Fruit fly (Drosophila melanogaster) Kc167 (cell line): ENCODE data around the gene Or19b.

Source experiments
- Myc ChIP-seq: fragments of >200 bp; optimal IDR thresholded peaks from 2 replicates; lab custom pipeline; 2017; ENCODE audit warnings: missing external identifiers
- Sin3A ChIP-seq: fragments of >200 bp; optimal IDR thresholded peaks from 2 replicates; lab custom pipeline; 2018; ENCODE audit warnings: missing external identifiers
- h ChIP-seq: fragments of >200 bp; optimal IDR thresholded peaks from 3 replicates; lab custom pipeline; 2018; ENCODE audit warnings: missing external identifiers
- insv ChIP-seq: fragments of >200 bp; optimal IDR thresholded peaks from 3 replicates; lab custom pipeline; 2018; ENCODE audit warnings: missing external identifiers
- psq ChIP-seq: fragments of >200 bp; optimal IDR thresholded peaks from 2 replicates; lab custom pipeline; 2017; ENCODE audit warnings: missing external identifiers
- ttk ChIP-seq: sonication (Bioruptor generic); optimal IDR thresholded peaks from 2 replicates; lab custom pipeline; 2017; ENCODE audit warnings: missing external identifiers

DNA sequence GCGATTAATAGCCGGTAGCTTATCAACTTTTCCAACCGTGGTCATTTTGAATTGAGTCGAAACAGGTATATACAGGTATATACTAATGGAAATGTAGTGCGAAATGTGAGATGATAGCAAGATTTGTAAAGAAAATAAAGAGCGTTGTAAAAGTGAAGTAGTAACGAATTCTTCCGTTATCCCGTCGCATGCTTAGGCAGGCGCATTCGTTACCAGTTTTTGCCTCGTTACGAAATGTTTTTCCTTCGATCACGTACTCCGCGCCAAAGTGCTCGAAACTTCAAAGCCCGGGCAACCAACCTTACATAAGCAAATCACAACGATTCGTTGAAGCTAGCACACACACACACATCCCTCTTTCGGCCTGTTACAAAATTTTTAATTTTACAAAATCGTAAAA is 43.2 kb upstream of the Or19b start, which contains the start of gene CG9570:
- no peak for TF ChIP-seq Sin3A (lab: Kevin White, UChicago)
- no peak for TF ChIP-seq Myc (lab: Kevin White, UChicago)
- no peak for TF ChIP-seq insv
- TF ChIP-seq h (lab: Kevin White, UChicago) = no peak
- TF ChIP-seq ttk (lab: Kevin White, UChicago) = no peak
- TF ChIP-seq psq (lab: Kevin White, UChicago) = no peak
